Worm (Caenorhabditis elegans) whole organism, dauer: ENCODE measurements around the gene ugt-16.
"Not testable (repeated sequence)": the region's sequence is repeated elsewhere in the genome, so short reads cannot be mapped to it uniquely, and the experiment has no call there.

Experiments
- unc-62 ChIP-seq: sonication (generic microtip); optimal IDR thresholded peaks from 2 replicates; lab custom pipeline; 2017; ENCODE audit warnings: missing biosample characterization, missing genetic modification reagents, missing genetic modification characterization

The ugt-16 gene

DNA sequence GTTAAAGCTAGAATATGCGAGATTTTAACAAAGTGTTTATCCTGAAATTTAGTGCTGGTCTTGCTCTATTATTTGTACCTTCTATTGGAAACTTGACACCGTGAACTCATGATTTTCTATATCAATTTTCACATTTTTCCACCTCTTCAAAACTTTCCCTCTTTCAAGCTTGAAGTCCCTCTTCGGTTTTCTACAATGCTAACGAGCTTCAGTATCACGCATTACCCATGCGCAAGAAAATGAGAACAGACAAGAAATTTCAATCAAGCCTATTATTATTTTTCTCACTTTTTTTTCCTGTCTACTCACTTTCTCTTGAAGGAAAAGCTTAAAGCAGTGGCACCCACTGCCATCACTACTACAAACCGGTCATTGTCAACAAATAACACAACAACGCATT lies 13.0 kb upstream of the ugt-16 start:
- TF ChIP-seq unc-62, result no peak

DNA sequence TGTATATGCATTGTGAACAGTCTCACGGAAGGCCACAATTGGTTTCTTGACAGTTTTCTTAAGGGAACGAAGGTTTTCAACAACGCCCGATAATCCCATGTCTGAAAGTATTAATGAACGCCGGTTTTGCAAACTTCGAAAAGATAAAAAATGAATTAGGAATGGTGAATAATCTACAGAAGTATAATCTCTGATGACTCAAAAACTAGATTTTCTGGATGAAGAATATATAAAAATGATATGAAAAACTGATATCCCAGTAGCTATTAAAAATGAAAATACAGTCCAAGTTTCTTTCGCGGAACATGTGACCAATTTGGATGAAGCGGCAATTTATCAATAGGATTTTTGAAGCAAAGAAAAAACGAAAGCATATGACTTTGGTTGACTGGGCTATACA lies 10.8 kb upstream of the ugt-16 start, which contains the start of gene ZC443.3:
ZC443.3 (minus strand) TSS at position 101 of the 400 bp plus-strand sequence.
- TF ChIP-seq unc-62, result no peak

DNA sequence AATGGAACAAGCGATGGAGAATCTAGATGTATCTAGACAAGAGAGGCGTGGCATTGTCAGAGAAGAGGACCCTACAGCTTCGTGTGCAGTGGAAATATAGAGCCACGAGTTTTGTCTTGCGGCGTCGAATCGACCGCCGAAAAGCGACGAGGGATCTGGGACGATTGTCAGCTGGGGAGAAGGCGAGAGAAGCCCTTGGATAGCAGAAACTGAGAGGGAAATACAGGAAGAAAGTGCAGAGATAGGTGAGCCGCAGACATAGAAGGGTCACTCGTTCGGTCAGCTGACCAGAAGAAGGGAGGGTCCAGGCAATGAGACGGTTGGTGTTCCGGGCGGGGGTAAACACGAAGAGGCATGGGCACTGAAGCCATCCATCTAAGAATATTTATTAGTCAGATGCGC lies 10.3 kb upstream of the ugt-16 start:
- no peak for TF ChIP-seq unc-62

DNA sequence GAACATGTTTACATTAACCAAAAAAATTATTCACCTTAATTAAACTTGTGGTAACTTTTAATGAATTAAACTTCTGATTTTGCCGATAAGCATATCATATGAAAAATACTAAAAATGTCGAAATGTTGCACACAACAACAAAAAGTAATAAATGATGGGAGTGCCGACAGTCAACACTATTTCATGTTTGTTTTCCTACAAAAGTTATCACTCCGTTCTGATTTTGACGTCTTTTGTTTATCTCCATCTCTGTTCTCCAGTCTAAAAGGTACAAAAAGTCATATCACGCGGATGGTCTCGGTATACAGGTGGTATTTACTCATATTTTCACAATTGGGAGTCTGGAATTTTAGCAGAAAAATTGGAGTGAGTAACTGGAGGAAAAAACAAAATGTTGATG lies 9.4 kb upstream of the ugt-16 start:
- TF ChIP-seq unc-62, result no peak

DNA sequence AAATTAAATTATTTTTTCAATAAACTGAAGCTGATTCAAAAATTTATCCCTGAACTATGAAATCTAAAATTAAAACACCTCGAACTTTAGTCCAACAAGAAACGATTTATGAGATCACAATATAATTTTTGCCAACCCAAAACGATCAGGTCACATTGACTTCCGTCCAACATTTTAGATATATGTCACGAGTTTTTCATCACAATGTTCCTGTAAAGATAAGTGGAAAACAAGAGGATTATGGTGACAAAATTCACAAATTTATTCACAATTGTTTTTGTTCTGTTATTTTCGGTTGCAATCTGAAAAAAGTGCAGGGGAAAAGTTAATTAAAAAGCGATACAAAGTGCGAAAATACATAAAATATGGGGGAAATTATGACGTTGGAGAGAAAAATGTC lies 8.2 kb upstream of the ugt-16 start:
- no peak for TF ChIP-seq unc-62

DNA sequence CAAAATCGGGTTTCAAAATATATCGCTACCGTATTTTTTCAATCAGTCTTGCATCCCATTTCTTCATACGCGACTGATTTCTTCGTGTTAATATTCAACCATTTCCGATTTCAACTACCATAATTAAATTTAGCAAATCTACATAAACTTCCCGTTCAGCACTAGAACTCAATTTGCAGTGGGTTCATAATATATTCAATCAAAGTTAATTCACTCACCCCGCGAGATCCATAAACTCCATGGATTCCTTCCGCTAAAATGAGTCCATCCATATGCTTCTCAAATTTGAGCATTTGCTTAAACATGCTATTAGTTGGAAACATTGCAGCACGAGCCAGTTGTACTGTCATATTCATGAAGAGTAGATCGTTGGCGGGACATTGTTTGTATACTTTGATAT lies 6.3 kb upstream of the ugt-16 start:
- TF ChIP-seq unc-62, result no peak

DNA sequence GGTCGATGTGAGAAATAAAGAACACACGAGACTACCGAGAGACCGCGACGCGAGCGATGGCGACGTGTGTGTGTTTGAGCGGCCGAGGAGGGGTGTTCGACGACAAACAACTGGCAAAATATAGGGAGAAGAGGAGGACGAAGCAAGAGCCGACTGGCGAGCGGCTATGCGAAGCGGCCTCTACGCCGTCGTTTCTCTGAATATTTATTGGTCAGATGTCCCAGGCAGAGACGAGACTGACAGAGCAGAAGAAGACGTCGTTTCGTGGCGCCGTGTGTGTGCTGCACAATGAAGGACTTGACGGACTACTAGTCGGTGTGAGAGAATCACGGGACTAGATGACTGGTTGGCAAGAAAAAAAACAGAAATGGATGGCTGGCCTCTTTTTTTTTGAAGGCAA lies 5.7 kb upstream of the ugt-16 start:
- TF ChIP-seq unc-62, result no peak

DNA sequence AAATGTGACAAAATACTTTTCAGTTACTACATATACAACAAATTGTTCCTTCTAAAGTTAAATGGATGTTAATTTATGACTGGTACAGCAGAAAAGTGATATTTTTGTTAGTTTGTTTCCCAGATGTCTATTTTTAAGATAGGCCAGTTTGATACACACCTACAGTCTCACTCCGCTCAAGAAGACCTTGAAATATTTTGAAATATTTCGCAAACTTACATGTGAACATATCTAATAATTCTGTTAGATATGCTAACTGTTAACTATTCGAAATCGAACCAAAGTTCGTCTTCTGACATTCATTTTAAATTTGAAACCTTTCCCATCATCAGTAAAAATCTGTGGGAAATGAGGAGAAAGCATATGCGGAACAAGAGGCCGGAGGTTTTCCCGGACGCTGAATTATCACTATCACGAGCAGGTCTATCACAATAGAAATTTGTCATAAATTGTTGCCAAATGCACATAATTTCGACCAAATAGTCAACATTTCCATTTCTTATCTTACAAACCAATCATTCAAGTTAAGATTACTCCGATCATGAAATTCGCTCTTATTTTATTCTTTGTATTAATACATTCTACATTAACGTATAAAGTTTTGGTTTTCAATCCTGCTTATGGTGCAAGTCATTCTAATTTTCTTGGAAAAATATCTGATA lies 4.9 kb upstream of the ugt-16 start, which contains the start of the genes ZC443.4 and ugt-18:
ZC443.4 (minus strand) TSS at position 95 of the 662 bp plus-strand sequence.
ugt-18 (plus strand) TSS at position 469 of the 662 bp plus-strand sequence.
- no peak for TF ChIP-seq unc-62

DNA sequence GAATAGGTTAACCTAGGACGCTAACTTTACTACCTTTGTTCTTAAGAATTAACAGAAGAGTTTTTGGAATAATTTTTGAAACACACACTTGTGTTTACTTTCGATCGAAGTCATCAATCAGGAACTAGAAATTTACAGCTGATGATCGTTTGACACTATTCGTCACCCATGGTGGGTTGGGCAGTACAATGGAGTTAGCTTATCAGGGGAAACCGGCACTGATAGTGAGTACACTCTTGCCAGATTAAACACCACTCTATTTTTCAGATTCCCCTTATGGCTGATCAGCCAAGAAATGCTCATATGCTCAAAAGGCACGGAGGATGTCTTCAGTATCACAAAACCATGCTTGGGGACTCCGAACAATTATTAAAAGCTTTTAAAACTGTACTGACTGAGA lies 2.8 kb upstream of the ugt-16 start:
- TF ChIP-seq unc-62, result no peak

DNA sequence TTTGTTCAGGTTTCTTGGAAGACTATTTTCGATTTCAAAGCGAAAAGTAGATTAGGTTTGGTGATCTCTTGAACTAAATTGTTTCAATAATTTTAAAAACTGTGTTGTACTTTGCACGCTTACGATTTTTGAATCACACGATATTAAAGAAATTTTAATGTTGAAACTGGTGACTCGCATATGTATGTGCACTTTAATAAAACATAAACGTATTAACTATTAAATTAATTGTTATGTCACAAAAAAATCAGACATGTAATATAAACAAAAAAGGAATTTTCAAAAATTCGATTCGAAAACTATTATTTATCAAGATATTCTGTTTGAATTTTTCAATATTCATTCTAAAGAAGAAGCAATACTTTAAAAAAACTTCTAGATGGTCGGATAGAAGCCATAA lies 2.4 kb downstream of the ugt-16 start, which contains the start of gene ugt-15:
ugt-15 (plus strand) TSS at position 301 of the 400 bp plus-strand sequence.
- no peak for TF ChIP-seq unc-62

- no peak for TF ChIP-seq unc-62
Observed at ce11 chrV:12835388-12835787, 10.6 kb downstream of the ugt-16 start, which contains the start of gene C44H9.4. C44H9.4 (plus strand) TSS chrV:12835688.

- TF ChIP-seq unc-62, result no peak
Observed at ce11 chrV:12844748-12845147, 19.9 kb downstream of the ugt-16 start.

ce11 chrV:12845247-12845646 lies 20.4 kb downstream of the ugt-16 start, which contains the start of gene C44H9.6:
C44H9.6 (minus strand) TSS chrV:12845347.
- no peak for TF ChIP-seq unc-62

ce11 chrV:12849736-12850135 lies 24.9 kb downstream of the ugt-16 start, which contains the start of gene C44H9.5:
C44H9.5 (minus strand) TSS chrV:12849864.
- no peak for TF ChIP-seq unc-62

DNA sequence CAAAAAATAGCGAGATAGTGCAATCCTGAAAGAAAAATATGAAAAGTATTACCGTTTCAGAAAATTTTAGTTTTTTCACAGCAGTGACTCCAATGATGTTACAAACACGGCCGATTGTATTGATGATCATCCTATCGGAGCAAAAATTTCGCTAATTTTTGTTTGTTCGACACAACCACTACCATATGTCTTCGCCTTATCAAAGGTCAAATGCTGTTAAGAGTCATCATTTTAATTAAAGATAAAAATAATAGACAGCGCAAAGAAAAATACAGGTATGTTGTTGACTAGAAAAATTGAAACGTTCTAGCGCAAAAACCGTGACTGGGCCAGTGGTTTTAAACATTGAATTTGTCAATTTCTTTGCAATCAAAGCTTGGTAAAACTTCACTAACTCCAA lies 27.5 kb downstream of the ugt-16 start:
- TF ChIP-seq unc-62, result no peak

DNA sequence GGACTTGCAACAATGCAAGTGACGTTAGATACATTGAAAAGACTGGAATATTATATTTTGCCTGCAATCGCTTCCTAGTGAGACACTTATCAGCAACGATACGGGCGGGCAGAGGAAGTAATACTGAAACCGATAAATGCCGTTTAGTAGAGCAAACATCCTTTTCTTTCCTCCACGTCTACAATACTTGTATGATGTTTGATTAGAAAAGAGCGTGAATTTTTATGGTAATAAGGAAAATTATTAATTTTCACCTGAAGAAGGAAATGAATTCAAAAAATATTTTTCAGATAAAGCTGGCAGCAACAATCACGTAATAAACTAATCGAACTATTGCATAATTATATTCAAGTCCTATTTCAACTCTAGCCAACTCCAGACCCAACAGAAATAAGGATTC lies 29.9 kb downstream of the ugt-16 start, which contains the start of gene C44H9.7:
C44H9.7 (minus strand) TSS at position 101 of the 400 bp plus-strand sequence.
- TF ChIP-seq unc-62, result no peak

DNA sequence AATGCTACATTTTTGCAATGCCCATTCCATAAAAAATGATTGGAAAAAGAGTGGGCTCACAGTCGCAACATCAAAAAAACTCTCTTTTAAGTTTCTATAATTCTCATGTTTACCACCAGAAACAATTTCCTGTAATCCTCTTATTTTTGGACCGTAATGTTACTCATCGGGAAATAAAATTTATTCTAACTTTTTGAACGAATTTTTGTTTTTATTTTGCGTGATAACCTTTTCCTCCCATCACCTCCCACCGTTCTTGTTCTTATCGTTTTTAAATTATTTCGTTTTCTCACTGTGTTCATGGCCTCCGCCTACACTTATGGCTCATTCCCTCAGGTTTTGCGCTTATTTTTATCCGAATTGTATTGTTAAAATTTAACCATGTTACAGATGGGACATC lies 34.3 kb downstream of the ugt-16 start, which contains the start of gene anp-1:
anp-1 (plus strand) TSS at position 301 of the 400 bp plus-strand sequence.
- TF ChIP-seq unc-62, result no peak

ce11 chrV:12865615-12866014 lies 40.8 kb downstream of the ugt-16 start, which contains the start of gene T07F10.5:
T07F10.5 (plus strand) TSS chrV:12865915.
- not testable (repeated sequence) for TF ChIP-seq unc-62
